Fruit fly (Drosophila melanogaster) whole organism, embryonic: ENCODE results near the gene kibra.

Source experiments
- BEAF-32 ChIP-seq: fragments of 200-800 bp; sonication (Bioruptor generic); optimal IDR thresholded peaks from 3 replicates; lab custom pipeline; 2017; ENCODE audit warnings: missing biosample characterization, missing genetic modification characterization, mild to moderate bottlenecking, moderate library complexity, missing genetic modification reagents
- CG10321 ChIP-seq: fragments of 200-800 bp; sonication (Bioruptor generic); IDR thresholded peaks from 2 replicates; pipeline ENCODE4 v1.3.6; 2022; ENCODE audit warnings: missing biosample characterization, missing genetic modification characterization
- CG10959 ChIP-seq: fragments of 200-800 bp; sonication (Bioruptor generic); IDR thresholded peaks from 2 replicates; pipeline ENCODE4 v1.3.6; 2022; ENCODE audit warnings: missing biosample characterization, missing genetic modification characterization
- CG11696 ChIP-seq: fragments of 200-800 bp; sonication (Bioruptor generic); IDR thresholded peaks from 2 replicates; pipeline ENCODE4 v1.3.6; 2022; ENCODE audit warnings: missing biosample characterization, missing genetic modification characterization
- CG12299 ChIP-seq: fragments of 200-800 bp; sonication (Bioruptor generic); optimal IDR thresholded peaks from 2 replicates; lab custom pipeline; 2018; ENCODE audit warnings: missing biosample characterization, mild to moderate bottlenecking, missing genetic modification characterization
- CG12659 ChIP-seq: fragments of 200-800 bp; sonication (Bioruptor generic); optimal IDR thresholded peaks from 3 replicates; lab custom pipeline; 2017; ENCODE audit warnings: mild to moderate bottlenecking, missing biosample characterization, missing genetic modification reagents, missing genetic modification characterization
- CG14965 ChIP-seq: fragments of 200-800 bp; sonication (Bioruptor generic); optimal IDR thresholded peaks from 2 replicates; lab custom pipeline; 2016; ENCODE audit warnings: missing biosample characterization, missing genetic modification characterization, borderline replicate concordance
- CG15514 ChIP-seq: fragments of 200-800 bp; sonication (Bioruptor generic); optimal IDR thresholded peaks from 3 replicates; lab custom pipeline; 2017; ENCODE audit warnings: missing biosample characterization, missing genetic modification characterization, mild to moderate bottlenecking, moderate library complexity, missing genetic modification reagents
- CG17912 ChIP-seq: fragments of 200-800 bp; sonication (Bioruptor generic); optimal IDR thresholded peaks from 2 replicates; lab custom pipeline; 2018; ENCODE audit warnings: missing biosample characterization, mild to moderate bottlenecking, missing genetic modification characterization
- CG18599 ChIP-seq: fragments of 200-800 bp; sonication (Bioruptor generic); optimal IDR thresholded peaks from 3 replicates; lab custom pipeline; 2017; ENCODE audit warnings: missing biosample characterization, missing genetic modification characterization, mild to moderate bottlenecking, moderate library complexity, missing genetic modification reagents
- CG2712 ChIP-seq: fragments of 200-800 bp; optimal IDR thresholded peaks from 3 replicates; lab custom pipeline; 2019; ENCODE audit warnings: missing biosample characterization, mild to moderate bottlenecking, missing genetic modification characterization, moderate library complexity
- CG30020 ChIP-seq: fragments of 200-800 bp; optimal IDR thresholded peaks from 2 replicates; lab custom pipeline; 2019; ENCODE audit warnings: missing biosample characterization, mild to moderate bottlenecking, missing genetic modification characterization, moderate library complexity
- CG3407 ChIP-seq: fragments of 200-800 bp; sonication (Bioruptor generic); optimal IDR thresholded peaks from 2 replicates; lab custom pipeline; 2018; ENCODE audit warnings: missing biosample characterization, mild to moderate bottlenecking, missing genetic modification characterization
- CG34376 ChIP-seq: fragments of 200-800 bp; sonication (Bioruptor generic); optimal IDR thresholded peaks from 2 replicates; lab custom pipeline; 2018; ENCODE audit warnings: missing biosample characterization, mild to moderate bottlenecking, missing genetic modification characterization
- CG4820 ChIP-seq: fragments of 200-800 bp; sonication (Bioruptor generic); optimal IDR thresholded peaks from 3 replicates; lab custom pipeline; 2016; ENCODE audit warnings: missing biosample characterization, missing genetic modification characterization
- CG6175 ChIP-seq: fragments of 200-800 bp; sonication (Bioruptor generic); IDR thresholded peaks from 3 replicates; pipeline ENCODE4 v1.3.6; 2022; ENCODE audit warnings: missing biosample characterization, missing genetic modification characterization
- CG9215 ChIP-seq: fragments of 200-800 bp; sonication (Bioruptor generic); IDR thresholded peaks from 2 replicates; pipeline ENCODE4 v1.3.6; 2022; ENCODE audit warnings: missing biosample characterization, missing genetic modification characterization
- CG9817 ChIP-seq: fragments of 200-800 bp; sonication (Bioruptor generic); optimal IDR thresholded peaks from 2 replicates; lab custom pipeline; 2018; ENCODE audit warnings: missing biosample characterization, mild to moderate bottlenecking, missing genetic modification characterization, moderate library complexity
- Dll ChIP-seq: fragments of 200-800 bp; sonication (Bioruptor generic); IDR thresholded peaks from 4 replicates; pipeline ENCODE4 v1.3.6; 2022; ENCODE audit warnings: missing biosample characterization, missing genetic modification characterization; ENCODE audit not compliant: partially characterized antibody
- Doc3 ChIP-seq: fragments of 200-800 bp; sonication (Bioruptor generic); IDR thresholded peaks from 3 replicates; pipeline ENCODE4 v1.3.6; 2022; ENCODE audit warnings: missing biosample characterization, missing genetic modification characterization; ENCODE audit not compliant: partially characterized antibody
- ERR ChIP-seq: fragments of 200-800 bp; sonication (Bioruptor generic); optimal IDR thresholded peaks from 2 replicates; lab custom pipeline; 2016; ENCODE audit warnings: missing biosample characterization, missing genetic modification characterization
- HLH54F ChIP-seq: fragments of 200-800 bp; sonication (Bioruptor generic); optimal IDR thresholded peaks from 3 replicates; lab custom pipeline; 2016; ENCODE audit warnings: missing biosample characterization, missing genetic modification characterization
- HmgD ChIP-seq: fragments of 200-800 bp; sonication (Bioruptor generic); optimal IDR thresholded peaks from 3 replicates; lab custom pipeline; 2016; ENCODE audit warnings: missing biosample characterization, missing genetic modification characterization
- HmgZ ChIP-seq: fragments of 200-800 bp; sonication (Bioruptor generic); optimal IDR thresholded peaks from 2 replicates; lab custom pipeline; 2018; ENCODE audit warnings: missing biosample characterization, mild to moderate bottlenecking, missing genetic modification characterization
- Hr39 ChIP-seq: fragments of >200 bp; optimal IDR thresholded peaks from 2 replicates; lab custom pipeline; 2017
- Lpt ChIP-seq: fragments of >200 bp; optimal IDR thresholded peaks from 2 replicates; lab custom pipeline; 2018; ENCODE audit warnings: missing biosample characterization, missing genetic modification characterization
- PHDP ChIP-seq: fragments of 200-800 bp; sonication (Bioruptor generic); optimal IDR thresholded peaks from 3 replicates; lab custom pipeline; 2018; ENCODE audit warnings: missing biosample characterization, mild to moderate bottlenecking, missing genetic modification characterization, moderate library complexity
- Rx ChIP-seq: fragments of 200-800 bp; sonication (Bioruptor generic); IDR thresholded peaks from 2 replicates; pipeline ENCODE4 v1.3.6; 2022; ENCODE audit warnings: missing biosample characterization, missing genetic modification characterization
- Spps ChIP-seq: fragments of 200-800 bp; sonication (Bioruptor generic); optimal IDR thresholded peaks from 2 replicates; lab custom pipeline; 2018; ENCODE audit warnings: missing biosample characterization, mild to moderate bottlenecking, missing genetic modification characterization
- Tbp ChIP-seq: fragments of >200 bp; optimal IDR thresholded peaks from 2 replicates; lab custom pipeline; 2018; ENCODE audit warnings: missing biosample characterization, missing genetic modification characterization
- Vsx1 ChIP-seq: fragments of 200-800 bp; sonication (Bioruptor generic); optimal IDR thresholded peaks from 2 replicates; lab custom pipeline; 2017; ENCODE audit warnings: missing biosample characterization, mild to moderate bottlenecking, missing genetic modification characterization, missing genetic modification reagents
- ab ChIP-seq: fragments of 200-800 bp; sonication (Bioruptor generic); optimal IDR thresholded peaks from 2 replicates; lab custom pipeline; 2016; ENCODE audit warnings: missing biosample characterization, missing genetic modification characterization
- bab2 ChIP-seq: fragments of 200-800 bp; sonication (Bioruptor generic); optimal IDR thresholded peaks from 2 replicates; lab custom pipeline; 2016; ENCODE audit warnings: missing biosample characterization, missing genetic modification characterization
- ci ChIP-seq: fragments of 200-800 bp; sonication (Bioruptor generic); IDR thresholded peaks from 3 replicates; pipeline ENCODE4 v1.3.6; 2022; ENCODE audit warnings: missing biosample characterization, missing genetic modification characterization
- da ChIP-seq: fragments of 200-800 bp; sonication (Bioruptor generic); optimal IDR thresholded peaks from 2 replicates; lab custom pipeline; 2016; ENCODE audit warnings: missing biosample characterization, missing genetic modification characterization
- fd102C ChIP-seq: fragments of 200-800 bp; sonication (Bioruptor generic); optimal IDR thresholded peaks from 2 replicates; lab custom pipeline; 2018; ENCODE audit warnings: missing biosample characterization, mild to moderate bottlenecking, missing genetic modification characterization, moderate library complexity
- grau ChIP-seq: fragments of 200-800 bp; optimal IDR thresholded peaks from 3 replicates; lab custom pipeline; 2019; ENCODE audit warnings: missing biosample characterization, mild to moderate bottlenecking, missing genetic modification characterization, moderate library complexity
- inv ChIP-seq: fragments of 200-800 bp; sonication (Bioruptor generic); IDR thresholded peaks from 2 replicates; pipeline ENCODE4 v1.3.6; 2022; ENCODE audit warnings: missing biosample characterization, missing genetic modification characterization; ENCODE audit not compliant: partially characterized antibody
- jing ChIP-seq: fragments of 200-800 bp; sonication (Bioruptor generic); optimal IDR thresholded peaks from 2 replicates; lab custom pipeline; 2018; ENCODE audit warnings: missing biosample characterization, mild to moderate bottlenecking, missing genetic modification characterization
- pzg ChIP-seq: fragments of 200-800 bp; sonication (Bioruptor generic); optimal IDR thresholded peaks from 3 replicates; lab custom pipeline; 2018; ENCODE audit warnings: missing biosample characterization, mild to moderate bottlenecking, missing genetic modification characterization, moderate library complexity
- sens ChIP-seq: fragments of 200-800 bp; sonication (Bioruptor generic); peaks from one replicate; lab custom pipeline; 2016; ENCODE audit warnings: missing biosample characterization, missing genetic modification characterization
- sisA ChIP-seq: fragments of 200-800 bp; sonication (Bioruptor generic); IDR thresholded peaks from 2 replicates; pipeline ENCODE4 v1.3.6; 2022; ENCODE audit warnings: missing biosample characterization, missing genetic modification characterization
- ssp ChIP-seq: fragments of 200-800 bp; sonication (Bioruptor generic); IDR thresholded peaks from 2 replicates; pipeline ENCODE4 v1.3.6; 2022; ENCODE audit warnings: missing biosample characterization, missing genetic modification characterization
- tll ChIP-seq, 2 experiments: fragments of 200-800 bp in 1 of 2; fragments of >200 bp in 1 of 2; sonication (Bioruptor generic) in 1 of 2; optimal IDR thresholded peaks; 2 replicates each; lab custom pipeline; 2017 to 2019; ENCODE audit warnings: missing biosample characterization in 2 of 2, missing genetic modification characterization in 2 of 2, mild to moderate bottlenecking in 1 of 2, moderate library complexity in 1 of 2
- twi ChIP-seq: fragments of 200-800 bp; optimal IDR thresholded peaks from 2 replicates; lab custom pipeline; 2019; ENCODE audit warnings: missing biosample characterization, mild to moderate bottlenecking, missing genetic modification characterization, moderate library complexity
- usp ChIP-seq: fragments of >200 bp; optimal IDR thresholded peaks from 2 replicates; lab custom pipeline; 2017; ENCODE audit warnings: missing biosample characterization, missing genetic modification characterization
- wor ChIP-seq: fragments of 200-800 bp; sonication (Bioruptor generic); IDR thresholded peaks from 2 replicates; pipeline ENCODE4 v1.3.6; 2022; ENCODE audit warnings: missing biosample characterization, missing genetic modification characterization
- yki ChIP-seq: fragments of >200 bp; optimal IDR thresholded peaks from 3 replicates; lab custom pipeline; 2018
- zen2 ChIP-seq: fragments of 200-800 bp; sonication (Bioruptor generic); IDR thresholded peaks from 3 replicates; pipeline ENCODE4 v1.3.6; 2022; ENCODE audit warnings: missing biosample characterization, missing genetic modification characterization; ENCODE audit not compliant: partially characterized antibody

Gene kibra

dm6 chr3R:14737894-14738860, 14.1 kb upstream of the kibra start (continued):
- TF ChIP-seq CG12659 (GFP tag; lab: Kevin White, UChicago), result peak; percentile 95
- TF ChIP-seq CG3407 (GFP tag; lab: Kevin White, UChicago), result peak; percentile 90
- peak; percentile 90 for TF ChIP-seq CG9215 (GFP tag; lab: Robert Waterston, UW)
- peak; percentile 1 for TF ChIP-seq pzg (GFP tag; lab: Kevin White, UChicago)
- TF ChIP-seq Dll (GFP tag; lab: Robert Waterston, UW), result no peak
- peak; percentile 32 for TF ChIP-seq CG34376 (GFP tag; lab: Kevin White, UChicago)
- TF ChIP-seq sens (GFP tag; lab: Kevin White, UChicago), result peak; percentile 99
- TF ChIP-seq ab (GFP tag; lab: Kevin White, UChicago), result peak; percentile 88
- TF ChIP-seq zen2 (GFP tag; lab: Robert Waterston, UW), result no peak
- TF ChIP-seq Hr39, result no peak
- TF ChIP-seq CG12299 (tag; lab: Kevin White, UChicago), result peak; percentile 74
- TF ChIP-seq PHDP (tag; lab: Kevin White, UChicago), result peak; percentile 94
- TF ChIP-seq bab2 (GFP tag; lab: Kevin White, UChicago), result peak; percentile 92
- TF ChIP-seq HLH54F (GFP tag; lab: Kevin White, UChicago), result peak; percentile 91
- TF ChIP-seq CG14965 (GFP tag; lab: Kevin White, UChicago), result peak; percentile 75
- TF ChIP-seq yki (lab: Kevin White, UChicago), result no peak
- TF ChIP-seq CG10321, result peak; percentile 90
- TF ChIP-seq BEAF-32 (GFP tag; lab: Kevin White, UChicago), result no peak
- peak; percentile 61 for TF ChIP-seq da (GFP tag; lab: Kevin White, UChicago)
- peak; percentile 95 for TF ChIP-seq CG2712 (tag; lab: Kevin White, UChicago)
- TF ChIP-seq grau (tag; lab: Kevin White, UChicago), result peak; percentile 93
- TF ChIP-seq CG30020, result peak; percentile 58
- TF ChIP-seq sisA, result peak; percentile 95
- TF ChIP-seq CG10959, result peak; percentile 95
- TF ChIP-seq CG17912 (GFP tag; lab: Kevin White, UChicago), result peak; percentile 26
- no peak for TF ChIP-seq Tbp (GFP tag; lab: Kevin White, UChicago)
- no peak for TF ChIP-seq tll (GFP tag; optimal IDR thresholded peaks at IDR 0.05; lab: Kevin White, UChicago)
- peak; percentile 69 for TF ChIP-seq HmgD (GFP tag; lab: Kevin White, UChicago)
- TF ChIP-seq jing (GFP tag; lab: Kevin White, UChicago), result peak; percentile 86
- TF ChIP-seq CG9817 (tag; lab: Kevin White, UChicago), result peak; percentile 89
- peak; percentile 89 for TF ChIP-seq CG15514 (GFP tag; lab: Kevin White, UChicago)
- TF ChIP-seq ERR (GFP tag; lab: Kevin White, UChicago), result peak; percentile 86
- peak; percentile 94 for TF ChIP-seq CG4820 (GFP tag; lab: Kevin White, UChicago)
- peak; percentile 81 for TF ChIP-seq twi (tag; lab: Kevin White, UChicago)
- TF ChIP-seq Doc3, result 0 out of 3 replicates have a peak, but pooled peaks have one; percentile 8
- TF ChIP-seq CG18599 (GFP tag; lab: Kevin White, UChicago), result peak; percentile 91
- TF ChIP-seq fd102C (GFP tag; lab: Kevin White, UChicago), result peak; percentile 49
- peak; percentile 91 for TF ChIP-seq Spps (tag; lab: Kevin White, UChicago)
- TF ChIP-seq inv (GFP tag; lab: Robert Waterston, UW), result no peak
- TF ChIP-seq ci (GFP tag; lab: Robert Waterston, UW), result peak; percentile 98
- TF ChIP-seq Rx (GFP tag; lab: Robert Waterston, UW), result peak; percentile 92
- TF ChIP-seq CG11696, result peak; percentile 82
- TF ChIP-seq Vsx1, result peak; percentile 84
- TF ChIP-seq CG6175 (GFP tag; lab: Robert Waterston, UW), result peak; percentile 92
- peak; percentile 88 for TF ChIP-seq ssp
- TF ChIP-seq usp (GFP tag; lab: Kevin White, UChicago), result no peak
- TF ChIP-seq Lpt (GFP tag; lab: Kevin White, UChicago), result no peak
- peak; percentile 94 for TF ChIP-seq HmgZ (tag; lab: Kevin White, UChicago)
- TF ChIP-seq wor (GFP tag; lab: Robert Waterston, UW), result peak; percentile 87
